Worm (Caenorhabditis elegans): ENCODE measurements around the gene jmjd-3.1.

DNA sequence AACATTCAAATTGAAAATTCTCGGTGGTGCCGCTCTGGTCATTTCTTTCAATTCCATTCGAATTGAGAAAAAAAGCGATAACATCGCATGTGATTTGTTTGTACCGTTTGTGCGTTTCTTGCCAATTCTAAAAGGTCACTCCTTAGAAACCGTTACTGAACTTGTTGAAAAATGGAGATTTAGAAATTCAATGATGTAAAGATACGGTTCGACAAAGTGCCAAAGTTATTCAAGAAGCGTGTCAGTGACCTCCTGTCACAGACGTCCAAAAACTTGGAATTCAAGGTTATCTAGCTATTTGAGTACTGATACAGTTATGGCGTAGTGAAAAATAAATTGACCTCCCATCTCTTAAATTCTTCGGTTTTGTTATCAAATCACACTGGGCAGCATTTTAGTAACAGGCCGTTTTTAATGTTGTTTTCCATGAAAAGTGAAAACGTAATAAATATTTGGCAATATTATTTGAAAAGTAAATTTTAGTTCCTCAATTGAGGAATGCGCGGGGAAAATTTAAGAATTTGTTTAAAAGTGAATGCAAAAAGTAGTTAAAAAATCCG lies 14.1 kb downstream of the jmjd-3.1 start:
- TF ChIP-seq pes-1 (GFP tag; IDR thresholded peaks at IDR 0.05) (no peak), tbx-37 (GFP tag; conservative IDR thresholded peaks at IDR 0.05) (no peak), ceh-36 (tag; optimal IDR thresholded peaks at IDR 0.05) (no peak), scrt-1 (GFP tag; IDR thresholded peaks at IDR 0.05) (no peak), hnd-1 (tag; optimal IDR thresholded peaks at IDR 0.05) (no peak), hmbx-1 (tag; optimal IDR thresholded peaks at IDR 0.05) (no peak), flt-1 (GFP tag; IDR thresholded peaks at IDR 0.05) (no peak), ama-1 (optimal IDR thresholded peaks at IDR 0.05) (no peak), ets-7 (tag; optimal IDR thresholded peaks at IDR 0.05) (no peak), B0310.2 (tag; optimal IDR thresholded peaks at IDR 0.05) (no peak), sea-1 (GFP tag; conservative IDR thresholded peaks at IDR 0.05) (no peak), ceh-13 (GFP tag; optimal IDR thresholded peaks at IDR 0.05) (no peak), aly-1 (tag; optimal IDR thresholded peaks at IDR 0.05) (no peak), tra-4 (tag; optimal IDR thresholded peaks at IDR 0.05) (no peak)

Data from whole organism, early embryonic.